Worm (Caenorhabditis elegans): Measurements from ENCODE around the gene clic-1.

Gene clic-1

DNA sequence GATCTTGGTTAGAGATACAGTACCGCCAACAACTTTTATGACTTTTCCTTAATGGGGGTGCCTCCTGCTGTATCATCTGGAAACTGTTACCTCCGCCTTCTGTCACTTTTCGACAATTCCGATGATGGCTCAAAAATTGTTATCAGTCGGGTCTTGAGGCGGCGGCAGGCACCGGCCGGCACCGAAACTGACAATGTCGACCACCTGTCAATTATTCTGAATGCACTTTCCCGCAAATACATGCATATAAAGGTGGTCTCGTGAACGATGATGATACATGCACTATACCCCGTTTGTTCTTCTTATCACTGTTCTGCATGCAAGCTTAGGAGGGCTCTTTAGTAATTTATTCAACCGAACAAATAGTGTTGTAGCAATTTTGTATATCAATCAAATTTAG lies 9.4 kb upstream of the clic-1 start (continued):
- no peak for TF ChIP-seq B0019.2 (GFP tag; conservative IDR thresholded peaks at IDR 0.05)
- no peak for TF ChIP-seq cebp-2 (GFP tag; IDR thresholded peaks at IDR 0.05)
- TF ChIP-seq ztf-18 (tag; optimal IDR thresholded peaks at IDR 0.05): no peak
- no peak for TF ChIP-seq akir-1 (GFP tag; optimal IDR thresholded peaks at IDR 0.05)
- TF ChIP-seq F37B4.10 (GFP tag; IDR thresholded peaks at IDR 0.05): no peak
- TF ChIP-seq let-607 (tag; optimal IDR thresholded peaks at IDR 0.05): peak; percentile 89 to 91
- TF ChIP-seq nhr-179 (tag; optimal IDR thresholded peaks at IDR 0.05): no peak
- peak; percentile 93 for TF ChIP-seq ztf-22 (GFP tag; optimal IDR thresholded peaks at IDR 0.05)
- no peak for TF ChIP-seq sea-2 (GFP tag; IDR thresholded peaks at IDR 0.05)
- no peak for TF ChIP-seq ceh-91 (GFP tag; IDR thresholded peaks at IDR 0.05)
- no peak for TF ChIP-seq pha-4 (tag; optimal IDR thresholded peaks at IDR 0.05)
- no peak for TF ChIP-seq lsl-1 (GFP tag; optimal IDR thresholded peaks at IDR 0.05)
- no peak for TF ChIP-seq rcor-1 (GFP tag; IDR thresholded peaks at IDR 0.05)
- TF ChIP-seq cebp-1 (GFP tag; IDR thresholded peaks at IDR 0.05): no peak; the same call in 1 of the 2 replicates
- TF ChIP-seq cebp-1 (tag; optimal IDR thresholded peaks at IDR 0.05): peak; percentile 68
- TF ChIP-seq F33H1.4 (GFP tag; IDR thresholded peaks at IDR 0.05): no peak
- no peak for TF ChIP-seq F23B12.7 (tag; optimal IDR thresholded peaks at IDR 0.05; ENCODE audit: insufficient read depth)
- no peak for TF ChIP-seq lin-26 (GFP tag; IDR thresholded peaks at IDR 0.05)
- TF ChIP-seq ceh-27 (GFP tag; optimal IDR thresholded peaks at IDR 0.05): no peak
- TF ChIP-seq nhr-90 (tag; optimal IDR thresholded peaks at IDR 0.05): peak; percentile 3
- TF ChIP-seq ceh-79 (tag; optimal IDR thresholded peaks at IDR 0.05): no peak
- TF ChIP-seq Y95B8A.8 (GFP tag; IDR thresholded peaks at IDR 0.05): no peak
- no peak for TF ChIP-seq Y53F4B.3 (GFP tag; IDR thresholded peaks at IDR 0.05)
- no peak for TF ChIP-seq B0035.1 (tag; optimal IDR thresholded peaks at IDR 0.05)
- peak; percentile 35 for TF ChIP-seq lin-40 (tag; optimal IDR thresholded peaks at IDR 0.05)
- no peak for TF ChIP-seq F39B2.1 (GFP tag; IDR thresholded peaks at IDR 0.05)
- TF ChIP-seq rpc-1 (optimal IDR thresholded peaks at IDR 0.05): no peak
- TF ChIP-seq rpc-1 (tag; optimal IDR thresholded peaks at IDR 0.05): no peak
- TF ChIP-seq fkh-3 (tag; optimal IDR thresholded peaks at IDR 0.05): no peak
- no peak for TF ChIP-seq aptf-2 (GFP tag; conservative IDR thresholded peaks at IDR 0.05)
- no peak for TF ChIP-seq hlh-26 (GFP tag; conservative IDR thresholded peaks at IDR 0.05)
- TF ChIP-seq nhr-27 (tag; optimal IDR thresholded peaks at IDR 0.05): no peak
- no peak for TF ChIP-seq rec-8 (tag; optimal IDR thresholded peaks at IDR 0.05)
- TF ChIP-seq mel-28 (tag; optimal IDR thresholded peaks at IDR 0.05; ENCODE audit: borderline replicate concordance): no peak
- peak; percentile 20; the same call in 1 of the 2 replicates for TF ChIP-seq nfyb-1 (GFP tag; IDR thresholded peaks at IDR 0.05)
- TF ChIP-seq dpff-1 (tag; optimal IDR thresholded peaks at IDR 0.05): no peak
- TF ChIP-seq ztf-26 (tag; optimal IDR thresholded peaks at IDR 0.05): no peak
- TF ChIP-seq lin-54 (GFP tag; optimal IDR thresholded peaks at IDR 0.05): peak; percentile 25
- no peak for TF ChIP-seq lsy-27 (tag; optimal IDR thresholded peaks at IDR 0.05; ENCODE audit: borderline replicate concordance, insufficient read depth)
- TF ChIP-seq mes-4 (tag; optimal IDR thresholded peaks at IDR 0.05): no peak
- TF ChIP-seq aptf-3 (GFP tag; IDR thresholded peaks at IDR 0.05): no peak
- no peak for TF ChIP-seq T07F8.4 (tag; optimal IDR thresholded peaks at IDR 0.05)
- no peak for TF ChIP-seq snpc-4 (GFP tag; optimal IDR thresholded peaks at IDR 0.05)
- peak in 2 of 4 experiments; percentile 9 to 45 for TF ChIP-seq snpc-4 (tag; optimal IDR thresholded peaks at IDR 0.05)
- no peak; the same call in 1 of the 2 replicates for TF ChIP-seq C06A6.2 (GFP tag; conservative IDR thresholded peaks at IDR 0.05)
- no peak for TF ChIP-seq K12H6.12 (tag; optimal IDR thresholded peaks at IDR 0.05)
- no peak for TF ChIP-seq nfya-1 (tag; optimal IDR thresholded peaks at IDR 0.05; ENCODE audit: borderline replicate concordance, insufficient read depth)
- TF ChIP-seq attf-3 (GFP tag; conservative IDR thresholded peaks at IDR 0.05): no peak
- no peak for TF ChIP-seq somi-1 (GFP tag; optimal IDR thresholded peaks at IDR 0.05)
